Worm (Caenorhabditis elegans): Measurements from ENCODE around the gene plep-1.

plep-1 gene

ce11 chrII:4328716-4329115 lies 16.7 kb upstream of the plep-1 start, which contains the start of gene H20J04.4:
TSS of gene H20J04.4 (plus strand) at chrII:4329016.
- TF ChIP-seq tbx-8 (GFP tag; optimal IDR thresholded peaks at IDR 0.05), result no peak
- no peak for TF ChIP-seq ceh-43 (GFP tag; optimal IDR thresholded peaks at IDR 0.05)
- TF ChIP-seq unc-120 (tag; optimal IDR thresholded peaks at IDR 0.05; ENCODE audit: poor library complexity, severe bottlenecking), result no peak
- TF ChIP-seq sptf-1 (tag; optimal IDR thresholded peaks at IDR 0.05), result no peak
- no peak for TF ChIP-seq ham-2 (GFP tag; optimal IDR thresholded peaks at IDR 0.05)
- no peak for TF ChIP-seq lin-13 (tag; optimal IDR thresholded peaks at IDR 0.05)
- TF ChIP-seq mls-2 (tag; optimal IDR thresholded peaks at IDR 0.05), result no peak
- TF ChIP-seq nhr-28 (tag; optimal IDR thresholded peaks at IDR 0.05), result no peak
- no peak for TF ChIP-seq drap-1 (GFP tag; optimal IDR thresholded peaks at IDR 0.05)
- no peak for TF ChIP-seq lsy-2 (tag; optimal IDR thresholded peaks at IDR 0.05)
- no peak for TF ChIP-seq elt-1 (tag; optimal IDR thresholded peaks at IDR 0.05; ENCODE audit: borderline replicate concordance, insufficient read depth)
- TF ChIP-seq M03D4.4 (tag; optimal IDR thresholded peaks at IDR 0.05), result no peak

ce11 chrII:4326420-4326819 lies 14.4 kb upstream of the plep-1 start, which contains the start of gene pfd-2:
TSS of gene pfd-2 (plus strand) at chrII:4326720.
- TF ChIP-seq nhr-28 (tag; optimal IDR thresholded peaks at IDR 0.05) (no peak), hlh-1 (tag; optimal IDR thresholded peaks at IDR 0.05) (no peak), M03D4.4 (tag; optimal IDR thresholded peaks at IDR 0.05) (no peak), nhr-76 (tag; optimal IDR thresholded peaks at IDR 0.05) (no peak), lin-32 (GFP tag; optimal IDR thresholded peaks at IDR 0.05) (no peak), pha-4 (tag; optimal IDR thresholded peaks at IDR 0.05) (no peak), nhr-12 (tag; optimal IDR thresholded peaks at IDR 0.05) (no peak), drap-1 (GFP tag; optimal IDR thresholded peaks at IDR 0.05) (no peak), cnd-1 (tag; optimal IDR thresholded peaks at IDR 0.05) (no peak), elt-1 (tag; optimal IDR thresholded peaks at IDR 0.05; ENCODE audit: borderline replicate concordance, insufficient read depth) (no peak), lin-13 (tag; optimal IDR thresholded peaks at IDR 0.05) (no peak), unc-39 (tag; optimal IDR thresholded peaks at IDR 0.05) (no peak), nhr-237 (tag; optimal IDR thresholded peaks at IDR 0.05) (no peak), ces-1 (GFP tag; optimal IDR thresholded peaks at IDR 0.05) (no peak), lsy-2 (tag; optimal IDR thresholded peaks at IDR 0.05) (no peak), nhr-2 (tag; optimal IDR thresholded peaks at IDR 0.05) (no peak), tbx-8 (GFP tag; optimal IDR thresholded peaks at IDR 0.05) (no peak), sptf-1 (tag; optimal IDR thresholded peaks at IDR 0.05) (no peak), mls-2 (tag; optimal IDR thresholded peaks at IDR 0.05) (no peak)

- TF ChIP-seq mab-5 (tag; optimal IDR thresholded peaks at IDR 0.05) (no peak), snpc-4 (tag; optimal IDR thresholded peaks at IDR 0.05) (no peak), nhr-28 (tag; optimal IDR thresholded peaks at IDR 0.05) (no peak), pha-4 (tag; optimal IDR thresholded peaks at IDR 0.05) (no peak), unc-62 (GFP tag; optimal IDR thresholded peaks at IDR 0.05) (no peak), ztf-11 (tag; optimal IDR thresholded peaks at IDR 0.05) (no peak), ceh-39 (tag; optimal IDR thresholded peaks at IDR 0.05) (no peak), nhr-76 (tag; optimal IDR thresholded peaks at IDR 0.05) (no peak), cnd-1 (tag; optimal IDR thresholded peaks at IDR 0.05) (no peak), sem-2 (GFP tag; optimal IDR thresholded peaks at IDR 0.05) (no peak), lin-32 (GFP tag; optimal IDR thresholded peaks at IDR 0.05) (no peak), flh-1 (GFP tag; optimal IDR thresholded peaks at IDR 0.05) (no peak), ceh-43 (GFP tag; optimal IDR thresholded peaks at IDR 0.05) (no peak), nhr-2 (tag; optimal IDR thresholded peaks at IDR 0.05) (no peak), sptf-1 (tag; optimal IDR thresholded peaks at IDR 0.05) (no peak)
These were observed 12.0 kb upstream of the plep-1 start, which contains the start of gene mog-2 for ce11 chrII:4324061-4324460. TSS of gene mog-2 (plus strand) at chrII:4324361.

ce11 chrII:4322871-4323270 lies 10.9 kb upstream of the plep-1 start, which contains the start of gene H20J04.6:
TSS of gene H20J04.6 (plus strand) at chrII:4323256.
- TF ChIP-seq unc-62 (GFP tag; optimal IDR thresholded peaks at IDR 0.05) (no peak), snpc-4 (tag; optimal IDR thresholded peaks at IDR 0.05) (no peak), ces-1 (GFP tag; optimal IDR thresholded peaks at IDR 0.05) (peak; percentile 18), mep-1 (tag; optimal IDR thresholded peaks at IDR 0.05) (peak; percentile 29), ceh-83 (GFP tag; optimal IDR thresholded peaks at IDR 0.05) (peak; percentile 13), lsy-2 (tag; optimal IDR thresholded peaks at IDR 0.05) (peak; percentile 39)

ce11 chrII:4321766-4322165 lies 9.8 kb upstream of the plep-1 start, which contains the start of gene Y52E8A.1:
TSS of gene Y52E8A.1 (plus strand) at chrII:4322066.
- TF ChIP-seq snpc-4 (tag; optimal IDR thresholded peaks at IDR 0.05) (no peak), flh-1 (GFP tag; optimal IDR thresholded peaks at IDR 0.05) (no peak), nhr-12 (tag; optimal IDR thresholded peaks at IDR 0.05) (no peak), ceh-83 (GFP tag; optimal IDR thresholded peaks at IDR 0.05) (no peak), lin-32 (GFP tag; optimal IDR thresholded peaks at IDR 0.05) (no peak), mls-2 (tag; optimal IDR thresholded peaks at IDR 0.05) (no peak), drap-1 (GFP tag; optimal IDR thresholded peaks at IDR 0.05) (no peak), sem-2 (GFP tag; optimal IDR thresholded peaks at IDR 0.05) (no peak), hlh-1 (tag; optimal IDR thresholded peaks at IDR 0.05) (no peak), ceh-39 (tag; optimal IDR thresholded peaks at IDR 0.05) (no peak), ceh-43 (GFP tag; optimal IDR thresholded peaks at IDR 0.05) (no peak), ces-1 (GFP tag; optimal IDR thresholded peaks at IDR 0.05) (no peak)

Measured in whole organism, mixed stage, embryonic.